Worm (Caenorhabditis elegans): ENCODE results near the gene dro-1.
A peak's percentile ranks its signal among the peaks of the same experiment; 100 is the strongest.

Gene dro-1

DNA sequence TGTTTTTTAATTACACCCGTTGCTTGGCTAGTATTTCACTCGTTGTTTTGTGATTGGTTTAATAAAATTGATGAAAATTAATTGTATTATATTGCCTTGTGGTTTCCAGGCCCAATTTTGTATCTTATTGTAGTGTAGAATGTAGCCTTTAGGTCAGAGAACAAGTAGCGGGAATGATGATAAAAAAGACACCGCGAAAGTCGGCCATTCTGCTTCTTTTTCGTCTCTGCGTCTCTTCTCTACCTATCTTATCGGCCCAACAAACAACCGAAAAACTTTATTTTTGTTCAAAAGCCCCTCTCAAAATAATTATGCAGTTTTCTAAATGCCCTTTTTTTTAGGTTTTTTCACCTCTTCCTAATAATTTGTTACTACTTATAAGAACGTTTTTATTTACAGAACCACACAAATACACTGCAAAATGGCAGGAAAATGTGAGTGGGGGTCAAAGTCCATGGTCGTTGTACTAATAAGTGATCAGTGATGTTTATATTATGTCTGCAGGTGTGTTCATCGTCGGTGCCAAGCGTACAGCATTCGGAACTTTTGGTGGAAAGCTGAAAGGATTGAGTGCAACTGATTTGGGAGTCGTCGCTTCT is 2.2 kb downstream of the dro-1 start, which contains the start of gene acaa-2:
acaa-2 (plus strand) TSS at position 400 of the 599 bp plus-strand sequence.
- peak; percentile 35 for TF ChIP-seq attf-5 (GFP tag; optimal IDR thresholded peaks at IDR 0.05)
- TF ChIP-seq cebp-1 (GFP tag; IDR thresholded peaks at IDR 0.05) = no peak
- TF ChIP-seq cebp-1 (tag; optimal IDR thresholded peaks at IDR 0.05) = peak; percentile 15
- no peak for TF ChIP-seq him-1 (tag; optimal IDR thresholded peaks at IDR 0.05)
- TF ChIP-seq ztf-18 (tag; optimal IDR thresholded peaks at IDR 0.05) = peak; percentile 30
- peak; percentile 9; the same call in 1 of the 2 replicates for TF ChIP-seq pbrm-1 (GFP tag; IDR thresholded peaks at IDR 0.05)
- TF ChIP-seq F57C9.4 (tag; optimal IDR thresholded peaks at IDR 0.05) = no peak
- no peak for TF ChIP-seq ztf-6 (GFP tag; IDR thresholded peaks at IDR 0.05)
- TF ChIP-seq madf-6 (GFP tag; IDR thresholded peaks at IDR 0.05) = peak; percentile 61; the same call in 1 of the 2 replicates
- TF ChIP-seq hmg-1.2 (GFP tag; IDR thresholded peaks at IDR 0.05) = peak; percentile 26; the same call in 1 of the 2 replicates
- TF ChIP-seq lin-40 (tag; optimal IDR thresholded peaks at IDR 0.05) = peak; percentile 12
- peak; percentile 54 for TF ChIP-seq efl-1 (GFP tag; optimal IDR thresholded peaks at IDR 0.05)
- TF ChIP-seq snpc-4 (GFP tag; optimal IDR thresholded peaks at IDR 0.05) = no peak
- peak in 2 of 4 experiments; percentile 13 to 18 for TF ChIP-seq snpc-4 (tag; optimal IDR thresholded peaks at IDR 0.05)
- 0 out of 2 replicates have a peak, but pooled peaks have one; percentile 18 for TF ChIP-seq cebp-2 (GFP tag; IDR thresholded peaks at IDR 0.05)
- TF ChIP-seq hlh-12 (tag; optimal IDR thresholded peaks at IDR 0.05) = no peak
- peak; percentile 41 for TF ChIP-seq snpc-3.4 (tag; optimal IDR thresholded peaks at IDR 0.05)
- TF ChIP-seq F49E8.2 (tag; optimal IDR thresholded peaks at IDR 0.05; ENCODE audit: insufficient read depth) = peak; percentile 24
- peak; percentile 24 for TF ChIP-seq lsl-1 (GFP tag; optimal IDR thresholded peaks at IDR 0.05)
- no peak for TF ChIP-seq dpl-1 (GFP tag; optimal IDR thresholded peaks at IDR 0.05)
- 0 out of 2 replicates have a peak, but pooled peaks have one; percentile 7 for TF ChIP-seq ceh-40 (GFP tag; IDR thresholded peaks at IDR 0.05)
- peak; percentile 37 for TF ChIP-seq nhr-80 (tag; optimal IDR thresholded peaks at IDR 0.05)

DNA sequence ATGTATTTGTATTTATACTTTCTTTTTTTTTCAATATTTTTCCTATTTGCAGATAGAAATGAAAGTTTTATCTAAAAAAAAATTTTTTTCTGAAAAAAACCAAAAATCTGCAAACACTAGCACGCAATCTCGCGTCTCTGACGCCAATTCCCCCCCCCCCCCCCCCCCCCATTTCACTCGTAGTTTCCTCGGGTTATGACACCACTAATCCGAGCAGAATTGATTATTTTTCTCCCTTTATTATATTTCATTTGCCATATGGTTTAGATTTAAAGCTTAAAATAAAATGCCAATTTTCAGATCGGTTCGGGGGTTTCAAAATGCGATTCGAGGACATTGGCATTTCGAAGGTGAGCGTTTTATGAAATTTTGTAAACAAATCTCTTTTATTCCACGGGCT is 4.3 kb downstream of the dro-1 start, which contains the start of gene mtm-6:
mtm-6 (plus strand) TSS at position 301 of the 400 bp plus-strand sequence.
- peak; percentile 43; the same call in 1 of the 2 replicates for TF ChIP-seq B0336.3 (GFP tag; IDR thresholded peaks at IDR 0.05)
- peak; percentile 25 for TF ChIP-seq athp-1 (tag; optimal IDR thresholded peaks at IDR 0.05)
- peak; percentile 9 for TF ChIP-seq attf-5 (GFP tag; optimal IDR thresholded peaks at IDR 0.05)
- TF ChIP-seq F57A8.1 (GFP tag; optimal IDR thresholded peaks at IDR 0.05) = no peak
- TF ChIP-seq mel-28 (tag; optimal IDR thresholded peaks at IDR 0.05; ENCODE audit: borderline replicate concordance) = no peak
- TF ChIP-seq tlf-1 (GFP tag; optimal IDR thresholded peaks at IDR 0.05) = peak; percentile 41
- peak; percentile 6 for TF ChIP-seq tbp1 (GFP tag; optimal IDR thresholded peaks at IDR 0.05)
- TF ChIP-seq dox-1 (GFP tag; IDR thresholded peaks at IDR 0.05) = peak; percentile 35; the same call in 1 of the 2 replicates
- TF ChIP-seq egrh-3 (GFP tag; IDR thresholded peaks at IDR 0.05) = peak; percentile 40; the same call in 1 of the 2 replicates
- no peak for TF ChIP-seq cebp-1 (GFP tag; IDR thresholded peaks at IDR 0.05)
- peak; percentile 43 for TF ChIP-seq cebp-1 (tag; optimal IDR thresholded peaks at IDR 0.05)
- no peak for TF ChIP-seq ztf-3 (GFP tag; optimal IDR thresholded peaks at IDR 0.05)
- TF ChIP-seq fkh-3 (tag; optimal IDR thresholded peaks at IDR 0.05) = peak; percentile 49
- TF ChIP-seq atf-7 (tag; optimal IDR thresholded peaks at IDR 0.05) = peak; percentile 27

DNA sequence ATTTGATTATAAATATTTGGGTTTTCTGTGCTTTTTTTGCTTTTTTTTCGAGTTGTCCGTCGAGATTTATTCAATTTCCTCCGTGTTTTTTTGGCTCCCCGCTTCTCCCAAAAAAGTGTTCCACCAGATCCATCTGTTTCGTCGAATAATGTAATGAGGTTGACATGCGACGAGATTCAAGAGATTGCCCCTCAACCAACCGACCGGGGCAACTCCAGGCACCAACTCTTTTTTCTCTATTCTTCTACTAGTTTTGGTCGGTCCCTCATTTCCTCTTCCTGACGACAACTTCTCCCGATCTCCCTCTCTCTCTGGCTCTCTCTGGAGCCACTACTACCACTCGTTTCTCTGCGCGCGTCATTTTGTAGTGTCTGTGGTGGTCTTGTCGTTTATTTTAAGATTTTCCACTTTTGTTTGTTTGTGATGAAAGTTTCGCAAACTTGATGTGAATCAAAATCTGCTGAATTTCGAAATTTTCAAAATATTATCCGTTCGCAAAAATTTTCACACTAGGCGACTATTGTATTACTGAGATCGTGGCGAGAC is 5.4 kb downstream of the dro-1 start:
- TF ChIP-seq fkh-3 (tag; optimal IDR thresholded peaks at IDR 0.05) (no peak), zfh-2 (GFP tag; conservative IDR thresholded peaks at IDR 0.05) (peak; percentile 35; the same call in 1 of the 2 replicates), hsf-1 (GFP tag; IDR thresholded peaks at IDR 0.05) (no peak), ccch-3 (GFP tag; optimal IDR thresholded peaks at IDR 0.05) (no peak), nhr-120 (GFP tag; IDR thresholded peaks at IDR 0.05) (no peak), cebp-1 (GFP tag; IDR thresholded peaks at IDR 0.05) (no peak), cebp-1 (tag; optimal IDR thresholded peaks at IDR 0.05) (peak; percentile 48)
